Fruit fly (Drosophila melanogaster): ENCODE results near the gene CG31823.

DNA sequence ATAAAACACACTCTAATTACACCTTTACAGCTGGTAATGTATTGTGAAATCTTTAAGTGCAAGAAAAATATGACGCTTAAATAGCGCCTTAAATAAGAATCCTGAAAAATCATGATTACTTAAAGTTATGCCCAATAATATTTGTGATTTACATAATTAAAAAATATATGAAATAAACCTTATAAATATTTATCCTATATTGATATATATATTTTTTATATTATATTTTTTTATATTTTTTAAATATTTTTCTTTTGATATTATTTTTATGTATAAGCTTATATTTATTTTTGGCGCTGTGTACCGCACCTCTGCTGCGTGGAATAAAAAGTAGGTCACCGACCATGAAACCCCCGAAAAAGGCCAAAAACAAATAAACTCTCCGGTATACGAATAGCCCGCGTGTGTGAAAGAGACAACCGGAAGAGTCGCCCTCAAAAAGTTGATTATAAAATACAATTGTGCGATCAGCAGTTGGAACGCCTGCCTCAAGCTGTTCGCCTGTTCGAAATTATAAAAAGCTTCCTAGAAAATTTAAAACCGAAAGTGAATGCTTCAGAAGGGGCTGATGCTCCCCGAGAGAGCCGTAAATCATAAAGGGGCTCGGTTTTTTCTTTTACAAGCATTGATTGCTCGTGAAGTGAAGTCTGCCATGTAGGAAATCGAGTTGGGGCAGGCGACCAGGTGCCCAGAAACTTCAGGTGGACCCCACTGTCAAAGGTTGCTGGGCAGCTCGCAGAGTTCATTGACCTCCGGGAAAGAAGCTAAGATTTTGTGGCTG, 8.4 kb upstream of the CG31823 start:
- TF ChIP-seq vri (GFP tag; optimal IDR thresholded peaks at IDR 0.05) (peak; percentile 89), Eip93F (GFP tag; optimal IDR thresholded peaks at IDR 0.05) (peak; percentile 59), Sox102F (GFP tag; optimal IDR thresholded peaks at IDR 0.05) (peak; percentile 48), CG9139 (GFP tag; optimal IDR thresholded peaks at IDR 0.05) (no peak), CG6276 (GFP tag; optimal IDR thresholded peaks at IDR 0.05) (no peak), eg (GFP tag; IDR thresholded peaks at IDR 0.05) (no peak), Sox14 (GFP tag; optimal IDR thresholded peaks at IDR 0.05) (no peak), topi (GFP tag; optimal IDR thresholded peaks at IDR 0.05) (peak; percentile 3), CG11902 (GFP tag; optimal IDR thresholded peaks at IDR 0.05) (no peak), achi (GFP tag; optimal IDR thresholded peaks at IDR 0.05) (no peak)

Measured in whole organism, prepupa.